Worm (Caenorhabditis elegans): ENCODE results near the gene unc-30.

The unc-30 gene

ce11 chrIV:13093677-13094076 lies 25.1 kb upstream of the unc-30 start, which contains the start of the genes prcc-1 and C39E9.12 (continued):
- TF ChIP-seq unc-62 (GFP tag; optimal IDR thresholded peaks at IDR 0.05): no peak
- TF ChIP-seq nhr-11 (tag; optimal IDR thresholded peaks at IDR 0.05): no peak
- no peak for TF ChIP-seq mml-1 (tag; optimal IDR thresholded peaks at IDR 0.05)
- TF ChIP-seq nhr-23 (tag; optimal IDR thresholded peaks at IDR 0.05): peak; percentile 63
- no peak for TF ChIP-seq hmg-11 (tag; optimal IDR thresholded peaks at IDR 0.05)
- no peak for TF ChIP-seq fkh-10 (GFP tag; optimal IDR thresholded peaks at IDR 0.05)
- TF ChIP-seq nfya-1 (tag; optimal IDR thresholded peaks at IDR 0.05; ENCODE audit: insufficient read depth): no peak
- no peak for TF ChIP-seq nhr-12 (tag; optimal IDR thresholded peaks at IDR 0.05)
- no peak for TF ChIP-seq ztf-4 (tag; optimal IDR thresholded peaks at IDR 0.05)
- no peak for TF ChIP-seq eor-1 (tag; optimal IDR thresholded peaks at IDR 0.05)

- no peak for TF ChIP-seq nhr-25 (tag; optimal IDR thresholded peaks at IDR 0.05)
- no peak for TF ChIP-seq jun-1 (tag; optimal IDR thresholded peaks at IDR 0.05)
- TF ChIP-seq ceh-16 (tag; optimal IDR thresholded peaks at IDR 0.05): no peak
- TF ChIP-seq ama-1 (optimal IDR thresholded peaks at IDR 0.05): no peak
Measured at ce11 chrIV:13095462-13095861, 23.3 kb upstream of the unc-30 start, which contains the start of gene rfc-3. Gene rfc-3, plus strand, starts transcription at chrIV:13095762.

DNA sequence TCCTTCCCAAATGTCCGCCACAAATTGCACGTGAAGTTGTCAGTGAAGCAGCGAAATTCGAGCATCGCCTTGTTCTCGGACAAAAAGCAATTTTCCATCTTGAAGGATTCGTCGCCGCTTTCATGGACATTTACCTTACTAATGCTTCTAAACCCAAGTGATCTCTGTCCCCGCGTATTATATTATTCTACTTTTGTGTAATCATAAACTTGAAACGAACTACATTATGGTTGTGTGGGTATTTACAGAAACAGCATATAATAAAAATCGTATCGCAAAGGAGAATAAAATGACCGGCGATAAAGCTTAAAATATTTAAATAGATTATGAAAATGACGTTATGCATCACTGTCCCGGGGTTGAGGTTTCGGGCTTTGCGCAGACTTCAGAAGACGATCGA lies 22.0 kb upstream of the unc-30 start:
- TF ChIP-seq skn-1 (tag; optimal IDR thresholded peaks at IDR 0.05) (no peak), aly-2 (tag; optimal IDR thresholded peaks at IDR 0.05) (peak; percentile 30), snpc-4 (tag; optimal IDR thresholded peaks at IDR 0.05) (no peak), hmg-11 (tag; optimal IDR thresholded peaks at IDR 0.05) (no peak)

- peak; percentile 77 for TF ChIP-seq egl-5 (tag; optimal IDR thresholded peaks at IDR 0.05)
- TF ChIP-seq skn-1 (tag; optimal IDR thresholded peaks at IDR 0.05): peak; percentile 54
- peak; percentile 54 for TF ChIP-seq ceh-28 (tag; optimal IDR thresholded peaks at IDR 0.05)
- TF ChIP-seq elt-2 (tag; optimal IDR thresholded peaks at IDR 0.05): peak; percentile 29
- peak; percentile 35 for TF ChIP-seq nhr-25 (tag; optimal IDR thresholded peaks at IDR 0.05)
- TF ChIP-seq unc-39 (tag; optimal IDR thresholded peaks at IDR 0.05): no peak
- peak; percentile 69 for TF ChIP-seq pha-4 (tag; optimal IDR thresholded peaks at IDR 0.05)
- no peak for TF ChIP-seq fkh-10 (GFP tag; optimal IDR thresholded peaks at IDR 0.05)
- no peak for TF ChIP-seq mdl-1 (tag; optimal IDR thresholded peaks at IDR 0.05)
- no peak for TF ChIP-seq ztf-11 (tag; optimal IDR thresholded peaks at IDR 0.05)
- TF ChIP-seq nhr-77 (tag; optimal IDR thresholded peaks at IDR 0.05): no peak
- no peak for TF ChIP-seq nhr-12 (tag; optimal IDR thresholded peaks at IDR 0.05)
- TF ChIP-seq ceh-9 (tag; optimal IDR thresholded peaks at IDR 0.05): no peak
- TF ChIP-seq ceh-16 (tag; optimal IDR thresholded peaks at IDR 0.05): no peak
- TF ChIP-seq snpc-4 (tag; optimal IDR thresholded peaks at IDR 0.05): peak; percentile 31
- peak; percentile 83 for TF ChIP-seq lin-15B (tag; optimal IDR thresholded peaks at IDR 0.05)
- peak; percentile 58 for TF ChIP-seq hmg-11 (tag; optimal IDR thresholded peaks at IDR 0.05)
- peak; percentile 58 for TF ChIP-seq R02D3.7 (tag; optimal IDR thresholded peaks at IDR 0.05)
- peak; percentile 65 for TF ChIP-seq nhr-23 (tag; optimal IDR thresholded peaks at IDR 0.05)
- peak; percentile 14 for TF ChIP-seq pqm-1 (tag; optimal IDR thresholded peaks at IDR 0.05)
- peak; percentile 3 for TF ChIP-seq jun-1 (tag; optimal IDR thresholded peaks at IDR 0.05)
- no peak for TF ChIP-seq sea-2 (GFP tag; optimal IDR thresholded peaks at IDR 0.05)
- TF ChIP-seq nfya-1 (tag; optimal IDR thresholded peaks at IDR 0.05; ENCODE audit: insufficient read depth): peak; percentile 77
Measured at ce11 chrIV:13098652-13099051, 20.1 kb upstream of the unc-30 start, which contains the start of the genes dli-1, tin-9.2 and exos-4.1. Gene dli-1, minus strand, starts transcription at chrIV:13098792. Gene tin-9.2, plus strand, starts transcription at chrIV:13098995. Gene exos-4.1, plus strand, starts transcription at chrIV:13098999.

DNA sequence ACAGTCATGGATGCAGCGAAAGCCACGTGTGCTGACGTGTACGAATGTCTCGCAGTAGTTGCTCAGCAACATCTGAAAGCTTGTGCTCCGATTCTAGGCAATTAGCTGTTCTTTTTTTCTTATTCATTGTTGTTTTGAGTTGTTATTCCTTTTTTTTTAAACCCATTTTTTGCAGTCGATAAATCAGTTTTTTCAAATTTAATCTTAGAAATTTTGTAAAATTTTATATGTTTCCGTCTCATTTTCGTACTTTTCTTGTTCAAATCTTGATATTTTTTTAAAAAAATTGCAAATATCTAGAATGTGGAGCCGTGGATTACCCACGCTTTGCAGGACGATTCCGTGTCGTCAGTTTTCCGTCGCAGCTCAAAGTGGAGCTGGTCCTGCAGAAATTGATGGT lies 18.4 kb upstream of the unc-30 start, which contains the start of gene fask-1:
fask-1 (plus strand) TSS at position 301 of the 400 bp plus-strand sequence.
- TF ChIP-seq nhr-23 (tag; optimal IDR thresholded peaks at IDR 0.05): no peak
- TF ChIP-seq sea-2 (GFP tag; optimal IDR thresholded peaks at IDR 0.05): no peak
- TF ChIP-seq mdl-1 (tag; optimal IDR thresholded peaks at IDR 0.05): no peak
- no peak for TF ChIP-seq elt-3 (tag; optimal IDR thresholded peaks at IDR 0.05)
- no peak for TF ChIP-seq ama-1 (optimal IDR thresholded peaks at IDR 0.05)
- no peak for TF ChIP-seq jun-1 (tag; optimal IDR thresholded peaks at IDR 0.05)
- TF ChIP-seq zag-1 (tag; optimal IDR thresholded peaks at IDR 0.05): no peak
- no peak for TF ChIP-seq tbx-2 (tag; optimal IDR thresholded peaks at IDR 0.05)
- no peak for TF ChIP-seq aly-2 (tag; optimal IDR thresholded peaks at IDR 0.05)
- TF ChIP-seq nhr-25 (tag; optimal IDR thresholded peaks at IDR 0.05): no peak
- no peak for TF ChIP-seq unc-62 (GFP tag; optimal IDR thresholded peaks at IDR 0.05)
- TF ChIP-seq eor-1 (tag; optimal IDR thresholded peaks at IDR 0.05): no peak
- no peak for TF ChIP-seq pqm-1 (tag; optimal IDR thresholded peaks at IDR 0.05)
- TF ChIP-seq lsy-12 (tag; optimal IDR thresholded peaks at IDR 0.05): no peak
- TF ChIP-seq nhr-237 (tag; optimal IDR thresholded peaks at IDR 0.05): no peak
- no peak for TF ChIP-seq ZK546.5 (tag; optimal IDR thresholded peaks at IDR 0.05)
- no peak for TF ChIP-seq lin-39 (tag; optimal IDR thresholded peaks at IDR 0.05)
- no peak for TF ChIP-seq egl-27 (tag; optimal IDR thresholded peaks at IDR 0.05)
- TF ChIP-seq R02D3.7 (tag; optimal IDR thresholded peaks at IDR 0.05): no peak
- TF ChIP-seq nhr-12 (tag; optimal IDR thresholded peaks at IDR 0.05): no peak

Measured in whole organism, L3 larva.